Worm (Caenorhabditis elegans) whole organism, L3 larva: Measurements from ENCODE around the gene F19H6.4.

ENCODE experiments used
- R02D3.7 ChIP-seq: fragments of 150-350 bp; optimal IDR thresholded peaks from 2 replicates; lab custom pipeline; 2014; ENCODE audit warnings: missing biosample characterization, missing genetic modification characterization
- ceh-82 ChIP-seq: fragments of 150-350 bp; optimal IDR thresholded peaks from 2 replicates; lab custom pipeline; 2014; ENCODE audit warnings: missing biosample characterization, missing genetic modification characterization
- nhr-77 ChIP-seq: fragments of 150-350 bp; optimal IDR thresholded peaks from 2 replicates; lab custom pipeline; 2014; ENCODE audit warnings: missing biosample characterization, missing genetic modification characterization

ce11 chrX:12375783-12376182 is 10.3 kb downstream of the F19H6.4 start:
- no peak for TF ChIP-seq nhr-77 (tag; lab: Kevin White, UChicago)
- no peak for TF ChIP-seq R02D3.7 (tag; lab: Kevin White, UChicago)
- TF ChIP-seq ceh-82 (tag; lab: Kevin White, UChicago), result no peak
